Fruit fly (Drosophila melanogaster): Measurements from ENCODE around the gene CG46306.
A peak's percentile ranks its signal among the peaks of the same experiment; 100 is the strongest.

DNA sequence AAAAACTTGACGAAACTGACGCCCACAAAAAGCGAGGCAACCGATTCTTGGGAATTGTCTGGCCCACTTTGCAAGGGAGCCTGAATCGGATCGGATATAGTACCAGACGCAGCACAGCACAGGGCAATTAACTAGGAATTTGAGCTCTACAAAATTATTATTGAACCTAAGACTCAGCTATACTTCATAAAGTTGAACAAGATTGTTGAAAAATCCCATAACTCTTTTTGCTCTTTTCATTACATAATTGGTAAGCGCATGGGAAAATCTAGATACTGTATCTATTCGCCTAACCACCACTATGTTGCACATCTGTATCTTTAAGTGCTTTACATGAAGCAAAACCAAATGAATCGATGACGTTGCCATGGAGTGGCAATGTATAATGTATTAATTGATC, 2.2 kb downstream of the CG46306 start:
- TF ChIP-seq jim (GFP tag; optimal IDR thresholded peaks at IDR 0.05) (no peak), brk (GFP tag; optimal IDR thresholded peaks at IDR 0.05) (no peak), br (GFP tag; optimal IDR thresholded peaks at IDR 0.05) (peak; percentile 15), Myc (optimal IDR thresholded peaks at IDR 0.05) (no peak), Dfd (GFP tag; optimal IDR thresholded peaks at IDR 0.05) (no peak), OdsH (GFP tag; optimal IDR thresholded peaks at IDR 0.05) (no peak)
